Worm (Caenorhabditis elegans) whole organism, L1 larva: ENCODE data around the gene srh-30.

Experiments
- C16A3.4 ChIP-seq: fragments of 150-350 bp; optimal IDR thresholded peaks from 2 replicates; lab custom pipeline; 2014; ENCODE audit warnings: missing biosample characterization, missing genetic modification characterization
- ceh-82 ChIP-seq, 3 experiments: fragments of 150-350 bp in 1 of 3; sonication (generic microtip) in 2 of 3; optimal IDR thresholded peaks; 2 replicates each; lab custom pipeline; 2014 to 2017; ENCODE audit warnings: missing biosample characterization in 3 of 3, missing genetic modification characterization in 3 of 3
- ceh-90 ChIP-seq: sonication (generic microtip); optimal IDR thresholded peaks from 2 replicates; lab custom pipeline; 2016; ENCODE audit warnings: missing genetic modification characterization, missing compliant biosample characterization
- ces-1 ChIP-seq: fragments of 150-350 bp; optimal IDR thresholded peaks from 2 replicates; lab custom pipeline; 2014; ENCODE audit warnings: missing biosample characterization, missing genetic modification reagents, missing genetic modification characterization
- dsc-1 ChIP-seq: sonication (generic microtip); optimal IDR thresholded peaks from 2 replicates; lab custom pipeline; 2016; ENCODE audit warnings: mild to moderate bottlenecking, missing genetic modification characterization, missing compliant biosample characterization
- egl-13 ChIP-seq: sonication (generic microtip); optimal IDR thresholded peaks from 2 replicates; lab custom pipeline; 2016; ENCODE audit warnings: missing genotype, missing genetic modification reagents, missing genetic modification characterization, missing compliant biosample characterization
- elt-2 ChIP-seq: sonication (generic microtip); optimal IDR thresholded peaks from 2 replicates; lab custom pipeline; 2016; ENCODE audit warnings: missing genetic modification characterization, mild to moderate bottlenecking, inconsistent platforms, missing compliant biosample characterization, missing genetic modification reagents
- fkh-8 ChIP-seq: sonication (generic microtip); optimal IDR thresholded peaks from 2 replicates; lab custom pipeline; 2016; ENCODE audit warnings: mild to moderate bottlenecking, missing genetic modification characterization, missing compliant biosample characterization
- hlh-17 ChIP-seq: fragments of 200-800 bp; sonication (Bioruptor generic); optimal IDR thresholded peaks from 2 replicates; lab custom pipeline; 2018; ENCODE audit warnings: missing genetic modification characterization, mild to moderate bottlenecking, missing compliant biosample characterization, moderate library complexity, borderline replicate concordance
- hlh-4 ChIP-seq: sonication (generic microtip); optimal IDR thresholded peaks from 2 replicates; lab custom pipeline; 2016; ENCODE audit warnings: mild to moderate bottlenecking, missing genetic modification characterization, missing compliant biosample characterization
- hpl-2 ChIP-seq: fragments of 150-350 bp; optimal IDR thresholded peaks from 2 replicates; lab custom pipeline; 2014; ENCODE audit warnings: missing biosample characterization, missing genetic modification reagents, missing genetic modification characterization
- irx-1 ChIP-seq: sonication (generic microtip); optimal IDR thresholded peaks from 2 replicates; lab custom pipeline; 2016; ENCODE audit warnings: missing genetic modification characterization, missing compliant biosample characterization
- isw-1 ChIP-seq: fragments of 200-800 bp; sonication (Bioruptor generic); IDR thresholded peaks from 2 replicates; pipeline ENCODE4 v1.3.6; 2022; ENCODE audit warnings: missing genetic modification characterization, missing compliant biosample characterization
- lin-13 ChIP-seq: fragments of 150-350 bp; optimal IDR thresholded peaks from 2 replicates; lab custom pipeline; 2014; ENCODE audit warnings: missing biosample characterization, missing genetic modification reagents, missing genetic modification characterization
- lir-3 ChIP-seq: sonication (generic microtip); optimal IDR thresholded peaks from 2 replicates; lab custom pipeline; 2016; ENCODE audit warnings: mild to moderate bottlenecking, missing genetic modification characterization, moderate library complexity, missing compliant biosample characterization; ENCODE audit not compliant: poor library complexity
- mef-2 ChIP-seq: fragments of 150-350 bp; optimal IDR thresholded peaks from 2 replicates; lab custom pipeline; 2014; ENCODE audit warnings: missing biosample characterization, missing genetic modification characterization
- nhr-11 ChIP-seq: fragments of 150-350 bp; optimal IDR thresholded peaks from 2 replicates; lab custom pipeline; 2014; ENCODE audit warnings: missing biosample characterization, missing genetic modification characterization
- nhr-28 ChIP-seq: fragments of 150-350 bp; optimal IDR thresholded peaks from 2 replicates; lab custom pipeline; 2014; ENCODE audit warnings: missing biosample characterization, missing genetic modification characterization
- nhr-47 ChIP-seq: sonication (generic microtip); optimal IDR thresholded peaks from 2 replicates; lab custom pipeline; 2016; ENCODE audit warnings: mild to moderate bottlenecking, missing genetic modification characterization, moderate library complexity, missing compliant biosample characterization
- nhr-71 ChIP-seq: sonication (generic microtip); optimal IDR thresholded peaks from 2 replicates; lab custom pipeline; 2016; ENCODE audit warnings: mild to moderate bottlenecking, missing genetic modification characterization, moderate library complexity, missing compliant biosample characterization
- nhr-85 ChIP-seq: sonication (generic microtip); peaks from one replicate; lab custom pipeline; 2016; ENCODE audit warnings: missing genetic modification characterization, inconsistent platforms, missing compliant biosample characterization
- pax-3 ChIP-seq: fragments of 200-800 bp; sonication (Bioruptor generic); optimal IDR thresholded peaks from 2 replicates; lab custom pipeline; 2018; ENCODE audit warnings: mild to moderate bottlenecking, missing genetic modification characterization, moderate library complexity, missing compliant biosample characterization
- pqm-1 ChIP-seq: sonication (generic microtip); optimal IDR thresholded peaks from 3 replicates; lab custom pipeline; 2017; ENCODE audit warnings: missing biosample characterization, missing genetic modification characterization
- rnt-1 ChIP-seq: sonication (generic microtip); optimal IDR thresholded peaks from 2 replicates; lab custom pipeline; 2016; ENCODE audit warnings: mild to moderate bottlenecking, missing genetic modification characterization, moderate library complexity, missing compliant biosample characterization
- sox-4 ChIP-seq: sonication (generic microtip); optimal IDR thresholded peaks from 2 replicates; lab custom pipeline; 2016; ENCODE audit warnings: missing genetic modification characterization, missing compliant biosample characterization
- sptf-1 ChIP-seq: fragments of 150-350 bp; optimal IDR thresholded peaks from 2 replicates; lab custom pipeline; 2014; ENCODE audit warnings: missing biosample characterization, missing genetic modification characterization
- sup-37 ChIP-seq: fragments of 200-800 bp; sonication (Bioruptor generic); optimal IDR thresholded peaks from 2 replicates; lab custom pipeline; 2018; ENCODE audit warnings: mild to moderate bottlenecking, missing genetic modification characterization, missing compliant biosample characterization
- swsn-7 ChIP-seq: sonication (generic microtip); optimal IDR thresholded peaks from 2 replicates; lab custom pipeline; 2016; ENCODE audit warnings: missing genetic modification characterization, missing compliant biosample characterization
- tlp-1 ChIP-seq: fragments of 150-350 bp; optimal IDR thresholded peaks from 2 replicates; lab custom pipeline; 2014; ENCODE audit warnings: missing biosample characterization, missing genetic modification characterization
- unc-130 ChIP-seq: fragments of 150-350 bp; optimal IDR thresholded peaks from 2 replicates; lab custom pipeline; 2017; ENCODE audit warnings: missing biosample characterization, missing genetic modification characterization, inconsistent platforms
- unc-62 ChIP-seq: fragments of 150-350 bp; optimal IDR thresholded peaks from 2 replicates; lab custom pipeline; 2014; ENCODE audit warnings: missing biosample characterization, missing genetic modification reagents, missing genetic modification characterization
- vab-15 ChIP-seq: sonication (generic microtip); optimal IDR thresholded peaks from 2 replicates; lab custom pipeline; 2017; ENCODE audit warnings: missing genotype, mild to moderate bottlenecking, missing genetic modification characterization, missing compliant biosample characterization
- xbp-1 ChIP-seq: sonication (generic microtip); optimal IDR thresholded peaks from 2 replicates; lab custom pipeline; 2016; ENCODE audit warnings: missing genetic modification characterization, missing compliant biosample characterization

srh-30 gene

DNA sequence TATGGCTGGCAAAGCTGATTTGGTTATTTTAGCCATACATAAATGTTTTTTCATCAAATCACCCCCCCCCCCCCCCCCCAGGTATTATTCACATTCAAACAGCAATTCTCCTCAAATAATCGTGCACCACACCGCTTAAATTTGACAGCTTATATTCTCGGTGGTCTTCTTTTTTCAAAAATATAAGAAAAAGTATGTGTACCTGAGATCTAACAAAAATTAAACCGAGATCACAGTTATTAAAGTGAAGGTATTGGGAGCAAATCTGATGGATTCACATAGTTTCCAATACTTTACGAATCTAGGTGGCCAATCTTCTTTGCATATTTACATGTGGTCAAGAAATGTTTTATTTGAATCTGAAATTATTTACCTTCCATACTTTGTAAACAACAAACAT lies 8.6 kb upstream of the srh-30 start, which contains the start of gene ZC404.15:
Gene ZC404.15, plus strand, starts transcription at position 301 of the 400 bp plus-strand sequence.
- TF ChIP-seq fkh-8 (tag; lab: Kevin White, UChicago) (no peak), pqm-1 (no peak), isw-1 (GFP tag; lab: Robert Waterston, UW) (no peak), hpl-2 (GFP tag; lab: Kevin White, UChicago) (no peak), tlp-1 (tag; lab: Kevin White, UChicago) (no peak), ceh-90 (tag; lab: Kevin White, UChicago) (no peak), ceh-82 (tag; optimal IDR thresholded peaks at IDR 0.05; lab: Kevin White, UChicago) (no peak), vab-15 (tag; lab: Kevin White, UChicago) (no peak), swsn-7 (no peak), sup-37 (GFP tag; lab: Kevin White, UChicago) (no peak), sox-4 (tag; lab: Kevin White, UChicago) (no peak), C16A3.4 (tag; lab: Kevin White, UChicago) (no peak), dsc-1 (tag; lab: Kevin White, UChicago) (no peak)

- no peak for TF ChIP-seq hlh-17 (GFP tag; lab: Kevin White, UChicago)
- no peak for TF ChIP-seq unc-130 (tag; lab: Kevin White, UChicago)
- no peak for TF ChIP-seq mef-2 (tag; lab: Kevin White, UChicago)
- peak; percentile 67 for TF ChIP-seq fkh-8 (tag; lab: Kevin White, UChicago)
- TF ChIP-seq rnt-1 (tag; lab: Kevin White, UChicago) = no peak
- TF ChIP-seq xbp-1 (tag; lab: Kevin White, UChicago) = no peak
- TF ChIP-seq unc-62 (GFP tag; lab: Kevin White, UChicago) = no peak
- no peak for TF ChIP-seq ces-1 (GFP tag; lab: Kevin White, UChicago)
- TF ChIP-seq swsn-7 = no peak
- no peak for TF ChIP-seq hpl-2 (GFP tag; lab: Kevin White, UChicago)
- peak; percentile 15 for TF ChIP-seq nhr-47 (tag; lab: Kevin White, UChicago)
- TF ChIP-seq hlh-4 (tag; lab: Kevin White, UChicago) = peak; percentile 89
- TF ChIP-seq irx-1 (tag; lab: Kevin White, UChicago) = no peak
- TF ChIP-seq isw-1 (GFP tag; lab: Robert Waterston, UW) = no peak
- no peak for TF ChIP-seq elt-2 (tag; lab: Kevin White, UChicago)
- no peak for TF ChIP-seq nhr-28
- no peak for TF ChIP-seq ceh-90 (tag; lab: Kevin White, UChicago)
- peak; percentile 59 for TF ChIP-seq nhr-71 (tag; lab: Kevin White, UChicago)
- no peak for TF ChIP-seq ceh-82 (tag; optimal IDR thresholded peaks at IDR 0.05; lab: Kevin White, UChicago)
- TF ChIP-seq egl-13 (tag; lab: Kevin White, UChicago) = no peak
- TF ChIP-seq nhr-85 (tag; lab: Kevin White, UChicago) = no peak
- TF ChIP-seq nhr-11 (tag; lab: Kevin White, UChicago) = peak; percentile 36
- TF ChIP-seq lin-13 (GFP tag; lab: Kevin White, UChicago) = no peak
- TF ChIP-seq tlp-1 (tag; lab: Kevin White, UChicago) = no peak
- TF ChIP-seq, all 84 proteins: peak for 5
These were observed 6.9 kb upstream of the srh-30 start for ce11 chrV:6778457-6778856.

DNA sequence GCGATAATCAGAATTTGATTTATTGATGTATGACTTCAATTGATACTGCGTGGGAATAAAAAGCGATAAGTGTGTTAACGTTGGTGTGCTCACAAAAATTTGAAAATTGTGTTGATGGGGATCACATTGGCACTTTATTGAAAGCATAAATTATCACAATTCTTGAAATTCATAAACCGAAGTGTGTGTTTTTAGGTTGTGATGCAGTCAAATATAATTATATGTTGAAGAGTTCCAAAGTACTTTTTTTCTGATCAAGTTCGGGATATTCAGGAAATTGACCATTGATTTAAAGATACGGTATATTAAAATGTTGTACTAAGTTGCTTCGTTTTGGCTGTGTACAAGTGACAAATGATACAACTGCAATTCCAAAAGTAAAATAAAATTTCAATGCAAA lies 4.2 kb upstream of the srh-30 start, which contains the start of gene srh-28:
Gene srh-28, minus strand, starts transcription at position 101 of the 400 bp plus-strand sequence.
- peak; percentile 30 for TF ChIP-seq nhr-47 (tag; lab: Kevin White, UChicago)
- no peak for TF ChIP-seq lir-3 (tag; lab: Kevin White, UChicago)
- TF ChIP-seq fkh-8 (tag; lab: Kevin White, UChicago) = peak; percentile 49
- TF ChIP-seq sptf-1 (tag; lab: Kevin White, UChicago) = no peak
- peak; percentile 17 for TF ChIP-seq nhr-71 (tag; lab: Kevin White, UChicago)

- TF ChIP-seq sptf-1 (tag; lab: Kevin White, UChicago) = no peak
- no peak for TF ChIP-seq pax-3 (tag; lab: Kevin White, UChicago)
These were observed 2.2 kb upstream of the srh-30 start, which contains the start of gene ZC404.16 for ce11 chrV:6773735-6774134. ZC404.16 (minus strand) TSS chrV:6773835.
